Worm (Caenorhabditis elegans) whole organism, late embryonic: ENCODE data around the gene Y53C12A.11.

Experiments
- C08G9.2 ChIP-seq: sonication (generic microtip); optimal IDR thresholded peaks from 2 replicates; lab custom pipeline; 2016; ENCODE audit warnings: mild to moderate bottlenecking, missing genetic modification characterization, moderate library complexity, missing compliant biosample characterization
- F13H6.1 ChIP-seq: sonication (generic microtip); optimal IDR thresholded peaks from 2 replicates; lab custom pipeline; 2016; ENCODE audit warnings: missing genetic modification characterization, missing compliant biosample characterization
- K02D7.2 ChIP-seq: sonication (generic microtip); optimal IDR thresholded peaks from 2 replicates; lab custom pipeline; 2017; ENCODE audit warnings: mild to moderate bottlenecking, missing genetic modification characterization, missing compliant biosample characterization
- ceh-14 ChIP-seq: sonication (generic microtip); optimal IDR thresholded peaks from 2 replicates; lab custom pipeline; 2016; ENCODE audit warnings: missing genotype, missing genetic modification characterization, missing compliant biosample characterization
- ceh-18 ChIP-seq: sonication (generic microtip); optimal IDR thresholded peaks from 2 replicates; lab custom pipeline; 2016; ENCODE audit warnings: missing genetic modification characterization, missing compliant biosample characterization
- ceh-19 ChIP-seq: fragments of 200-800 bp; sonication (Bioruptor generic); optimal IDR thresholded peaks from 2 replicates; lab custom pipeline; 2018; ENCODE audit warnings: mild to moderate bottlenecking, missing genetic modification characterization, missing compliant biosample characterization
- ceh-2 ChIP-seq: sonication (generic microtip); optimal IDR thresholded peaks from 2 replicates; lab custom pipeline; 2016; ENCODE audit warnings: missing genotype, missing genetic modification characterization, missing compliant biosample characterization
- ceh-30 ChIP-seq: fragments of 150-350 bp; optimal IDR thresholded peaks from 2 replicates; lab custom pipeline; 2014; ENCODE audit warnings: missing biosample characterization, missing genetic modification characterization
- ceh-34 ChIP-seq: sonication (generic microtip); optimal IDR thresholded peaks from 2 replicates; lab custom pipeline; 2016; ENCODE audit warnings: mild to moderate bottlenecking, missing genetic modification characterization, missing compliant biosample characterization
- ceh-6 ChIP-seq: fragments of 200-800 bp; sonication (Bioruptor generic); optimal IDR thresholded peaks from 2 replicates; lab custom pipeline; 2018; ENCODE audit warnings: mild to moderate bottlenecking, missing genetic modification characterization, missing compliant biosample characterization
- ceh-9 ChIP-seq: sonication (generic microtip); optimal IDR thresholded peaks from 2 replicates; lab custom pipeline; 2016; ENCODE audit warnings: mild to moderate bottlenecking, missing genetic modification characterization, inconsistent platforms, missing compliant biosample characterization
- dmd-4 ChIP-seq: sonication (generic microtip); optimal IDR thresholded peaks from 2 replicates; lab custom pipeline; 2016; ENCODE audit warnings: borderline replicate concordance, missing genetic modification characterization, missing compliant biosample characterization
- elt-2 ChIP-seq: sonication (generic microtip); optimal IDR thresholded peaks from 2 replicates; lab custom pipeline; 2016; ENCODE audit warnings: missing genetic modification reagents, missing genetic modification characterization, missing compliant biosample characterization
- ets-4 ChIP-seq: sonication (generic microtip); optimal IDR thresholded peaks from 2 replicates; lab custom pipeline; 2016; ENCODE audit warnings: missing genetic modification characterization, missing compliant biosample characterization
- eyg-1 ChIP-seq: sonication (generic microtip); optimal IDR thresholded peaks from 2 replicates; lab custom pipeline; 2016; ENCODE audit warnings: missing genotype, missing genetic modification characterization, missing compliant biosample characterization
- fkh-6 ChIP-seq: sonication (generic microtip); optimal IDR thresholded peaks from 2 replicates; lab custom pipeline; 2016; ENCODE audit warnings: missing genetic modification characterization, missing compliant biosample characterization
- hlh-13 ChIP-seq: fragments of 200-800 bp; sonication (Bioruptor generic); optimal IDR thresholded peaks from 2 replicates; lab custom pipeline; 2018; ENCODE audit warnings: mild to moderate bottlenecking, missing genetic modification characterization, missing compliant biosample characterization
- hlh-8 ChIP-seq: sonication (generic microtip); optimal IDR thresholded peaks from 2 replicates; lab custom pipeline; 2016; ENCODE audit warnings: missing genotype, missing genetic modification characterization, missing compliant biosample characterization
- lim-6 ChIP-seq: sonication (generic microtip); optimal IDR thresholded peaks from 2 replicates; lab custom pipeline; 2016; ENCODE audit warnings: missing genetic modification characterization, missing compliant biosample characterization
- lin-11 ChIP-seq: fragments of 200-800 bp; sonication (Bioruptor generic); optimal IDR thresholded peaks from 2 replicates; lab custom pipeline; 2018; ENCODE audit warnings: mild to moderate bottlenecking, missing genetic modification characterization, missing compliant biosample characterization
- mec-3 ChIP-seq: sonication (generic microtip); optimal IDR thresholded peaks from 2 replicates; lab custom pipeline; 2016; ENCODE audit warnings: borderline replicate concordance, missing genetic modification characterization, missing compliant biosample characterization
- nfya-1 ChIP-seq: sonication (generic microtip); optimal IDR thresholded peaks from 2 replicates; lab custom pipeline; 2017; ENCODE audit warnings: missing genetic modification characterization, mild to moderate bottlenecking, missing compliant biosample characterization, antibody characterized with exemption, moderate library complexity
- nhr-11 ChIP-seq: fragments of 150-350 bp; optimal IDR thresholded peaks from 2 replicates; lab custom pipeline; 2014; ENCODE audit warnings: missing biosample characterization, missing genetic modification characterization
- nhr-232 ChIP-seq: sonication (generic microtip); optimal IDR thresholded peaks from 2 replicates; lab custom pipeline; 2016; ENCODE audit warnings: missing genetic modification characterization, missing compliant biosample characterization
- odd-2 ChIP-seq: sonication (generic microtip); optimal IDR thresholded peaks from 2 replicates; lab custom pipeline; 2017; ENCODE audit warnings: antibody characterized with exemption, mild to moderate bottlenecking, missing genetic modification characterization, missing compliant biosample characterization
- pat-9 ChIP-seq: fragments of 200-800 bp; sonication (Bioruptor generic); optimal IDR thresholded peaks from 2 replicates; lab custom pipeline; 2018; ENCODE audit warnings: mild to moderate bottlenecking, missing genetic modification characterization, moderate library complexity, missing compliant biosample characterization
- pha-4 ChIP-seq: fragments of 150-350 bp; optimal IDR thresholded peaks from 2 replicates; lab custom pipeline; 2018; ENCODE audit warnings: missing biosample characterization, missing genetic modification reagents, missing genetic modification characterization
- pqm-1 ChIP-seq: sonication (generic microtip); optimal IDR thresholded peaks from 2 replicates; lab custom pipeline; 2016; ENCODE audit warnings: missing genetic modification characterization, missing compliant biosample characterization
- pros-1 ChIP-seq: fragments of 150-350 bp; optimal IDR thresholded peaks from 2 replicates; lab custom pipeline; 2014; ENCODE audit warnings: missing biosample characterization, missing genetic modification reagents, missing genetic modification characterization
- ref-2 ChIP-seq: sonication (generic microtip); optimal IDR thresholded peaks from 2 replicates; lab custom pipeline; 2016; ENCODE audit warnings: missing genetic modification characterization, missing compliant biosample characterization
- sox-4 ChIP-seq: sonication (generic microtip); optimal IDR thresholded peaks from 2 replicates; lab custom pipeline; 2017; ENCODE audit warnings: mild to moderate bottlenecking, missing genetic modification characterization, inconsistent platforms, missing compliant biosample characterization
- tbx-2 ChIP-seq: sonication (generic microtip); optimal IDR thresholded peaks from 2 replicates; lab custom pipeline; 2016; ENCODE audit warnings: missing genetic modification characterization, missing compliant biosample characterization
- tbx-7 ChIP-seq: sonication (generic microtip); optimal IDR thresholded peaks from 2 replicates; lab custom pipeline; 2016; ENCODE audit warnings: missing genotype, missing genetic modification characterization, missing compliant biosample characterization
- ttx-3 ChIP-seq: sonication (generic microtip); optimal IDR thresholded peaks from 2 replicates; lab custom pipeline; 2016; ENCODE audit warnings: missing genetic modification reagents, missing genetic modification characterization, missing compliant biosample characterization
- unc-42 ChIP-seq: sonication (generic microtip); optimal IDR thresholded peaks from 2 replicates; lab custom pipeline; 2016; ENCODE audit warnings: missing genotype, missing genetic modification characterization, missing compliant biosample characterization
- unc-55 ChIP-seq: sonication (generic microtip); optimal IDR thresholded peaks from 2 replicates; lab custom pipeline; 2017; ENCODE audit warnings: missing biosample characterization, missing genetic modification reagents, missing genetic modification characterization

The Y53C12A.11 gene

ce11 chrII:9684175-9684574, 34.3 kb downstream of the Y53C12A.11 start:
- TF ChIP-seq pros-1 (tag; lab: Kevin White, UChicago) = no peak
- no peak for TF ChIP-seq lin-11 (tag; lab: Kevin White, UChicago)
- no peak for TF ChIP-seq ceh-18
- no peak for TF ChIP-seq eyg-1
- no peak for TF ChIP-seq elt-2
- no peak for TF ChIP-seq hlh-13 (GFP tag; lab: Kevin White, UChicago)
- no peak for TF ChIP-seq unc-42
- TF ChIP-seq ceh-9 (tag; lab: Kevin White, UChicago) = no peak
- TF ChIP-seq K02D7.2 (tag; lab: Kevin White, UChicago) = no peak
- TF ChIP-seq ceh-34 (tag; lab: Kevin White, UChicago) = no peak
- no peak for TF ChIP-seq pat-9 (tag; lab: Kevin White, UChicago)
- TF ChIP-seq ceh-14 (tag; lab: Kevin White, UChicago) = no peak
- no peak for TF ChIP-seq mec-3 (tag; lab: Kevin White, UChicago)
- no peak for TF ChIP-seq sox-4 (tag; lab: Kevin White, UChicago)
- TF ChIP-seq ref-2 (tag; lab: Kevin White, UChicago) = no peak
- no peak for TF ChIP-seq unc-55
- TF ChIP-seq lim-6 = no peak
- no peak for TF ChIP-seq ets-4 (tag; lab: Kevin White, UChicago)
- no peak for TF ChIP-seq pha-4 (tag; lab: Kevin White, UChicago)
- no peak for TF ChIP-seq F13H6.1
- TF ChIP-seq, all 69 proteins: peak for 0

ce11 chrII:9682044-9682443, 36.5 kb downstream of the Y53C12A.11 start:
- peak; percentile 50 for TF ChIP-seq unc-42
- no peak for TF ChIP-seq lin-11 (tag; lab: Kevin White, UChicago)

- TF ChIP-seq ceh-6 (GFP tag; lab: Kevin White, UChicago) (no peak), pqm-1 (tag; lab: Kevin White, UChicago) (no peak), hlh-8 (no peak), sox-4 (tag; lab: Kevin White, UChicago) (no peak), C08G9.2 (tag; lab: Kevin White, UChicago) (no peak), ttx-3 (tag; lab: Kevin White, UChicago) (no peak), nhr-232 (no peak), unc-55 (no peak)
Observed at ce11 chrII:9680493-9680892, 38.0 kb downstream of the Y53C12A.11 start, which contains the start of gene ZK1320.13. TSS of gene ZK1320.13 (plus strand) at chrII:9680793.

ce11 chrII:9679842-9680241, 38.7 kb downstream of the Y53C12A.11 start:
- TF ChIP-seq K02D7.2 (tag; lab: Kevin White, UChicago) (no peak), ceh-18 (no peak), ceh-2 (no peak), nfya-1 (no peak), fkh-6 (tag; lab: Kevin White, UChicago) (no peak), unc-55 (no peak), ttx-3 (tag; lab: Kevin White, UChicago) (no peak), ceh-14 (tag; lab: Kevin White, UChicago) (no peak), odd-2 (tag; lab: Kevin White, UChicago) (no peak), tbx-2 (tag; lab: Kevin White, UChicago) (no peak), tbx-7 (tag; lab: Kevin White, UChicago) (no peak), nhr-11 (tag; lab: Kevin White, UChicago) (no peak), ceh-19 (GFP tag; lab: Kevin White, UChicago) (no peak), pha-4 (tag; lab: Kevin White, UChicago) (no peak), sox-4 (tag; lab: Kevin White, UChicago) (no peak), dmd-4 (no peak), ceh-30 (tag; lab: Kevin White, UChicago) (no peak), ceh-34 (tag; lab: Kevin White, UChicago) (no peak)
